Fruit fly (Drosophila melanogaster): ENCODE results near the gene CG7627.

CG7627 gene

DNA sequence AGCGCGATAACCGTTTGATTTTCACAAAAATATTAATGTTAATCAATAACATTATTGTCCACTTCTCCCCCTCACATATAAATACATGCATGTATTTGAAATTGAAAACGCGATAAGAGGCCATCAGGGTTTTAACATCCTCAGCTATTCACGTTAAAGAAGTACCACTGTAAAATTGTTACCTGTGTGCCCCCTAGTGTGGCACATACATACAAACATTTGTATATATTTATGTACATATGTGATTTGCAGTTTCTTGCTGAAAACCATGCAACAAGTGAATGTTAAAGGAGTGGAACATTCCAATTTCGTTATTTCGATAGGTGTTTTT is 651 bp upstream of the CG7627 start:
- TF ChIP-seq Jra (GFP tag; optimal IDR thresholded peaks at IDR 0.05): no peak
- TF ChIP-seq Vsx2 (GFP tag; optimal IDR thresholded peaks at IDR 0.05; ENCODE audit: partially characterized antibody): no peak
- TF ChIP-seq rgr (GFP tag; optimal IDR thresholded peaks at IDR 0.05): no peak
- no peak for TF ChIP-seq Sp1 (GFP tag; optimal IDR thresholded peaks at IDR 0.05)
- no peak for TF ChIP-seq Dfd (GFP tag; optimal IDR thresholded peaks at IDR 0.05)
- no peak for TF ChIP-seq HLH106 (tag; optimal IDR thresholded peaks at IDR 0.05)
- TF ChIP-seq Dif (GFP tag; optimal IDR thresholded peaks at IDR 0.05; ENCODE audit: partially characterized antibody): no peak
- no peak for TF ChIP-seq dl (GFP tag; optimal IDR thresholded peaks at IDR 0.05; ENCODE audit: insufficient read depth in 1 of 2, partially characterized antibody in 2 of 2)
- TF ChIP-seq OdsH (GFP tag; optimal IDR thresholded peaks at IDR 0.05): no peak
- no peak for TF ChIP-seq lola (GFP tag; optimal IDR thresholded peaks at IDR 0.05)
- no peak for TF ChIP-seq N (GFP tag; optimal IDR thresholded peaks at IDR 0.05)
- TF ChIP-seq sv (GFP tag; optimal IDR thresholded peaks at IDR 0.05): no peak
- TF ChIP-seq CrebA (GFP tag; optimal IDR thresholded peaks at IDR 0.05; ENCODE audit: borderline replicate concordance): no peak
- TF ChIP-seq psq (GFP tag; optimal IDR thresholded peaks at IDR 0.05): no peak
- no peak for TF ChIP-seq ey (GFP tag; optimal IDR thresholded peaks at IDR 0.05)
- TF ChIP-seq brk (GFP tag; optimal IDR thresholded peaks at IDR 0.05): no peak
- no peak for TF ChIP-seq CG9705 (GFP tag; optimal IDR thresholded peaks at IDR 0.05)
- no peak for TF ChIP-seq Hr83 (GFP tag; optimal IDR thresholded peaks at IDR 0.05; ENCODE audit: poor library complexity, severe bottlenecking)
- no peak for TF ChIP-seq Mio (GFP tag; optimal IDR thresholded peaks at IDR 0.05)

DNA sequence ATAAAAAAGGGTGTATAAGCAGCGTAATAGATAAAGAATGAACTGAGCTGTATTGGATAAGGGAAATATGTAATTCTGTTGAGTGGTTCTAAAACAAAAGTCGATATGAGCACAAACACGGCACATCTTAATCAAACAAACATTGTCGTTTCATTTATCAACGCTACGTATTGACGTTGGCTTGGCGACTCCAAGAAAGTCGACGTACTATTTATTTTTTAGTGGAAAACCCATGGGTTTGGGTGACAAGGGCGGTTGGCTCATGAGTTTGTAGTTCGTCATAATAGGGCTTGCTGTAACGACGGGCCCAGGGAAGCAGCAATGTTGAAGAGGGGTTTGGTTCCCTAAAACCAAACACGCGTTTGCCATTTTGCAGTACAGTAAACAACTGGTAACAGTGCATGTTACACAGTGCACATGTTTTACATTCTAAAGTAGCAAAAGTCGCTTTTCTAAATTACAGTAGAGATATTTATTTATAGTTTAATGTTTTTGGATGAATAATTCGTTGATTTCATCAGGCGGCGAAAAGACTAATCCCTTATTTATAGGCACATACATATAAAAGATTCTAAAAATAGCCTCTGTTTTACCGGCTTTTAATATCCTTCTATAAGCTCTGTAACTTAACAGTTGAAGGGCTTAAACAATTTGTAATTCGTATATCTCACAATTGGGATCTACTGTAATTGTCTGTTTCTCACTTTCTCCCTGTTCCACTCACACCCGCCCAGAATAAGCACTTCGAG is 891 bp downstream of the CG7627 start:
- TF ChIP-seq dmrt93B (GFP tag; optimal IDR thresholded peaks at IDR 0.05) (peak; percentile 28), GATAd (GFP tag; optimal IDR thresholded peaks at IDR 0.05) (no peak), dl (GFP tag; optimal IDR thresholded peaks at IDR 0.05; ENCODE audit: insufficient read depth in 1 of 2, partially characterized antibody in 2 of 2) (no peak), Hnf4 (GFP tag; optimal IDR thresholded peaks at IDR 0.05) (peak; percentile 1), ey (GFP tag; optimal IDR thresholded peaks at IDR 0.05) (peak; percentile 64), tai (GFP tag; optimal IDR thresholded peaks at IDR 0.05) (no peak), Vsx2 (GFP tag; optimal IDR thresholded peaks at IDR 0.05; ENCODE audit: partially characterized antibody) (no peak), br (GFP tag; optimal IDR thresholded peaks at IDR 0.05) (peak; percentile 46), Mio (GFP tag; optimal IDR thresholded peaks at IDR 0.05) (no peak), CrebA (GFP tag; optimal IDR thresholded peaks at IDR 0.05; ENCODE audit: borderline replicate concordance) (no peak), lola (GFP tag; optimal IDR thresholded peaks at IDR 0.05) (no peak), HLH106 (tag; optimal IDR thresholded peaks at IDR 0.05) (peak; percentile 59), CG9705 (GFP tag; optimal IDR thresholded peaks at IDR 0.05) (peak; percentile 7), Dif (GFP tag; optimal IDR thresholded peaks at IDR 0.05; ENCODE audit: partially characterized antibody) (no peak), sv (GFP tag; optimal IDR thresholded peaks at IDR 0.05) (no peak), Abd-B (GFP tag; optimal IDR thresholded peaks at IDR 0.05) (no peak), h (GFP tag; optimal IDR thresholded peaks at IDR 0.05) (peak; percentile 70), fru (GFP tag; optimal IDR thresholded peaks at IDR 0.05) (peak; percentile 75), Myc (optimal IDR thresholded peaks at IDR 0.05) (no peak), Hr83 (GFP tag; optimal IDR thresholded peaks at IDR 0.05; ENCODE audit: poor library complexity, severe bottlenecking) (no peak), foxo (GFP tag; optimal IDR thresholded peaks at IDR 0.05) (peak in 1 of 2 experiments; percentile 49), pan (optimal IDR thresholded peaks at IDR 0.05) (no peak), Rel (GFP tag; optimal IDR thresholded peaks at IDR 0.05) (no peak), Rel (tag; optimal IDR thresholded peaks at IDR 0.05) (no peak), CG32264 (GFP tag; optimal IDR thresholded peaks at IDR 0.05) (no peak), N (GFP tag; optimal IDR thresholded peaks at IDR 0.05) (no peak), woc (GFP tag; optimal IDR thresholded peaks at IDR 0.05) (peak; percentile 35), Dfd (GFP tag; optimal IDR thresholded peaks at IDR 0.05) (no peak), Jra (GFP tag; optimal IDR thresholded peaks at IDR 0.05) (no peak), psq (GFP tag; optimal IDR thresholded peaks at IDR 0.05) (peak; percentile 59), dsf (GFP tag; optimal IDR thresholded peaks at IDR 0.05; ENCODE audit: borderline replicate concordance) (no peak), jim (GFP tag; optimal IDR thresholded peaks at IDR 0.05) (no peak), OdsH (GFP tag; optimal IDR thresholded peaks at IDR 0.05) (peak; percentile 36), sage (GFP tag; optimal IDR thresholded peaks at IDR 0.05) (no peak), Sp1 (GFP tag; optimal IDR thresholded peaks at IDR 0.05) (peak; percentile 33), usp (GFP tag; optimal IDR thresholded peaks at IDR 0.05) (no peak), Hr78 (GFP tag; optimal IDR thresholded peaks at IDR 0.05) (no peak), rgr (GFP tag; optimal IDR thresholded peaks at IDR 0.05) (peak; percentile 17), brk (GFP tag; optimal IDR thresholded peaks at IDR 0.05) (no peak)
